Worm (Caenorhabditis elegans) whole organism, L4/young adult: ENCODE data around the gene F44B9.5.
A peak's percentile ranks its signal among the peaks of the same experiment; 100 is the strongest.

Source experiments
- W03F9.2 ChIP-seq: fragments of 150-350 bp; optimal IDR thresholded peaks from 2 replicates; lab custom pipeline; 2014; ENCODE audit warnings: missing biosample characterization, missing genetic modification characterization
- dao-5 ChIP-seq: sonication (generic microtip); optimal IDR thresholded peaks from 2 replicates; lab custom pipeline; 2016; ENCODE audit warnings: missing genotype, missing genetic modification characterization, moderate library complexity, missing compliant biosample characterization
- him-1 ChIP-seq: sonication (generic microtip); optimal IDR thresholded peaks from 2 replicates; lab custom pipeline; 2016; ENCODE audit warnings: missing genotype, missing genetic modification reagents, missing genetic modification characterization, missing compliant biosample characterization

Gene F44B9.5

ce11 chrIII:8033534-8033933, 17.2 kb upstream of the F44B9.5 start, which contains the start of gene F44B9.10:
TSS of gene F44B9.10 (minus strand) at chrIII:8033634.
- TF ChIP-seq dao-5 (tag; lab: Kevin White, UChicago) (no peak), W03F9.2 (no peak), him-1 (tag; lab: Kevin White, UChicago) (no peak)

- TF ChIP-seq W03F9.2 (no peak), dao-5 (tag; lab: Kevin White, UChicago) (no peak), him-1 (tag; lab: Kevin White, UChicago) (no peak)
Observed at ce11 chrIII:8030963-8031362, 14.6 kb upstream of the F44B9.5 start, which contains the start of gene F44B9.9. TSS of gene F44B9.9 (minus strand) at chrIII:8031063.

- TF ChIP-seq dao-5 (tag; lab: Kevin White, UChicago) (no peak), W03F9.2 (peak; percentile 29)
Observed at ce11 chrIII:8029487-8029886, 13.1 kb upstream of the F44B9.5 start, which contains the start of gene F44B9.8. TSS of gene F44B9.8 (minus strand) at chrIII:8029649.

DNA sequence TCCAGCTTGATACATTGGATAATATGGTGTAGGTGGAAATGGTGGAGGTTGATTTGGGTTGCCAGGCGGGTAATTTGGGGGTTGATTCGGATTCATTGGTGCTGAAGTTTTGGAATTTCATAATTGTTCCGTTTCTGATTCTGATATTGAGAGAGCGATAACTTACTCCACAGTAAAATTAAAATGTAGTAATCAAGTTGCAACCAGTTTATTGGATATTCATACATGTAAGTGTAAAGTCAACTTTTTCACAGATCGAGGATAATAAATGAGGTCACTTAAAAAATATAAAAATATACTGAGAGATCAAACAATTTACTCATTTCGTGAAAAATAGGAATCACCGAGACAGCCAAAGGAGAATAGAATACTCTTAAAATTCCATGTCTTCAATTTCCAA, 11.6 kb upstream of the F44B9.5 start, which contains the start of gene mdt-30:
mdt-30 (minus strand) TSS at position 101 of the 400 bp plus-strand sequence.
- TF ChIP-seq W03F9.2 = no peak
- no peak for TF ChIP-seq him-1 (tag; lab: Kevin White, UChicago)
- no peak for TF ChIP-seq dao-5 (tag; lab: Kevin White, UChicago)

DNA sequence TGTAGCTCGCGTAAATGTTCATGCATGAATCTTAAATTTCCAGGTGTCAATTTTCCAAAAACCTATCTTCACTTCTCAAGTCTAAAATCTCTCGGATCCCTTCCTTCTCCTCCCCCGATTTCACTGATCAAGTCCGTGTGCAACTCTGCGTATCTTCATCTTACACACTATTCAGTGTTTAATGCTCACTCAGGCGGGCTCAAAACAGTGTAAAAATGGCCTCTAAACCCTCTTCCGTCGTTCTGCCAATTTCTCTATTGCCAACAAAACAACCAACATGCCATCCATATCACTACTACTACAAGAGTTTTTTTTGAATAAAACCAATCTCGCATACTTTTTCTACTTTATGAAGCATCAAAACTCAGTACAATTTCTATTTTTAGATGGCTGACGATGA, 5.7 kb upstream of the F44B9.5 start, which contains the start of gene F44B9.2:
F44B9.2 (plus strand) TSS at position 387 of the 400 bp plus-strand sequence.
- TF ChIP-seq W03F9.2 (no peak), dao-5 (tag; lab: Kevin White, UChicago) (no peak), him-1 (tag; lab: Kevin White, UChicago) (no peak)

- TF ChIP-seq dao-5 (tag; lab: Kevin White, UChicago) = no peak
- TF ChIP-seq him-1 (tag; lab: Kevin White, UChicago) = no peak
- TF ChIP-seq W03F9.2 = peak; percentile 72
Observed at ce11 chrIII:8020823-8021332, 4.5 kb upstream of the F44B9.5 start, which contains the start of gene lin-36. TSS of gene lin-36 (minus strand) at chrIII:8020873.

- TF ChIP-seq dao-5 (tag; lab: Kevin White, UChicago) = no peak
- no peak for TF ChIP-seq W03F9.2
- TF ChIP-seq him-1 (tag; lab: Kevin White, UChicago) = no peak
Observed at ce11 chrIII:8017053-8017452, 715 bp upstream of the F44B9.5 start.

DNA sequence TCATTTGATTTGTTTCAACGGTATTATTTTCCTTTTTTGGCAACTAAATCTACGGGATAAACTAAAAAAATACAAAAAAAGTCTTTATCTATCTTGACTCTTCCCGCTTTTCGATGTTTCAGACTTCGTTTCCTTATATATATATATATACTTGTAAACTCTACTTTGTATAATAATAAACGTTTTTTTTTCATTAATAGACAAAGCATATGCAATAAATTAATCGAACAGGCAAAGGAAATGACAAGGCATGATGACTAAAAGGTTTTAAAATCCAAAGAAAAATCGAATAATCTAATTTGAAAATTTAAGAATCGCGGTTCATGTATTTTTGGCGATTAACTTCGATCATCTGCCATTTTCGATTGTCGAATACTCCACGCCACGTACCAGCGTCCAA, 2.8 kb downstream of the F44B9.5 start:
- TF ChIP-seq dao-5 (tag; lab: Kevin White, UChicago) (no peak), W03F9.2 (no peak), him-1 (tag; lab: Kevin White, UChicago) (no peak)

ce11 chrIII:8010260-8010822, 6.0 kb downstream of the F44B9.5 start, which contains the start of gene cit-1.2:
TSS of gene cit-1.2 (plus strand) at chrIII:8010772.
- no peak for TF ChIP-seq him-1 (tag; lab: Kevin White, UChicago)
- no peak for TF ChIP-seq W03F9.2
- TF ChIP-seq dao-5 (tag; lab: Kevin White, UChicago) = no peak

DNA sequence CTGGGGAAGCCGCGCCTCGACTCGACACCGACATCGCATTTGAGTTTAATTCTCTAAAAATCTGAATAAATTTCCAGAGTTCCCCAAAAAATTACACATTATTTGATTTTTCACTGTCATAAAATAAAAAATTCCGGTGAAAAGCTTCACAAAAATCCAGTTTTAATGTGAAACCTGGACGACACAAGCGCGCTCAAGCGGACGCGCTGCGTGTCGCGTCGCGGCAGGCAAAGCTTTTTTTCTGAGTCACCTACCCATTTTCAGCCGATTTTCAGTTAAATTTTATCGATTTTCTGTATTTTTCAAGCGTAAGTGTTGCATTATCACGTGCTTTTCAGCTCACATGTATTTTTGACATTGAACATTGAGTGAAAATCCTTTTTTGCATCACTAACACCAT, 6.6 kb downstream of the F44B9.5 start, which contains the start of gene cit-1.1:
cit-1.1 (minus strand) TSS at position 53 of the 400 bp plus-strand sequence.
- TF ChIP-seq him-1 (tag; lab: Kevin White, UChicago) (no peak), dao-5 (tag; lab: Kevin White, UChicago) (no peak), W03F9.2 (peak; percentile 27)

DNA sequence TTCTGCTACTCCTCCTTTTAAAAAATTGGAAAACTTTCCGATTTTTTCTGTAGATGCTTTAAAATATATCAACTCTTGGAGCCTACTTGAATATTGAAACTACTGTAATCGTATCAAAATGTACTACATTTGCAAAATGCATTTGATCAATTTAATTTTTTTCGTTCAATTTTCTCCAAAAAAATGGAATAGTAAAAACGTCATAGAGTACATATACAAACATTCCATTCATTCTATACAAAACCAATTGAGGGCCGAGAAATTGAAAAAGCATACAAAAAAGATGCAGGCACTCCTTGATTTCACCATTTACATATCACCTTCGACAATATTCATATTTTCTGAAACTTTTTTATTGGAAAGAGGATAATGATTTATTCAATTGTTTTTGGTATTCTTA, 12.2 kb downstream of the F44B9.5 start, which contains the start of gene C06G4.6:
C06G4.6 (plus strand) TSS at position 301 of the 400 bp plus-strand sequence.
- no peak for TF ChIP-seq W03F9.2
- TF ChIP-seq dao-5 (tag; lab: Kevin White, UChicago) = no peak
- no peak for TF ChIP-seq him-1 (tag; lab: Kevin White, UChicago)

DNA sequence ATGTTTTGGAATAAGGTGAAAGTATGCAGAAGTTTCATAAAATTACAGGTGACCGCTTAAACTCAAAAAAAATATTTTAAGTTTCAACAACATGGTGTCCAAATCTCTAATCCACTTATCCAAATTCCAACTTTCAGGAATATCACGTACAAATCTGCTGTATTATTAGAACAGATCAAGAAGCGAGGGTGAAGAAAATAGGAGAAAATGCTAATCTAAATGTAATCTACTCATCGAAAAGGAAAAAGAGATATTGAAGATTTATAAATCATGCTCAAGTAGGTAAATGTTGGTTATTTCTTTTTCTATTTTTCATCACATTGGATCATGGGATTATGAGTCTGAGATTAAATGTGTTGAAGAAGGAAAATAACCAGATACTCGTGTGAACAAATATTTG, 14.8 kb downstream of the F44B9.5 start:
- TF ChIP-seq dao-5 (tag; lab: Kevin White, UChicago) (no peak), W03F9.2 (no peak), him-1 (tag; lab: Kevin White, UChicago) (no peak)

DNA sequence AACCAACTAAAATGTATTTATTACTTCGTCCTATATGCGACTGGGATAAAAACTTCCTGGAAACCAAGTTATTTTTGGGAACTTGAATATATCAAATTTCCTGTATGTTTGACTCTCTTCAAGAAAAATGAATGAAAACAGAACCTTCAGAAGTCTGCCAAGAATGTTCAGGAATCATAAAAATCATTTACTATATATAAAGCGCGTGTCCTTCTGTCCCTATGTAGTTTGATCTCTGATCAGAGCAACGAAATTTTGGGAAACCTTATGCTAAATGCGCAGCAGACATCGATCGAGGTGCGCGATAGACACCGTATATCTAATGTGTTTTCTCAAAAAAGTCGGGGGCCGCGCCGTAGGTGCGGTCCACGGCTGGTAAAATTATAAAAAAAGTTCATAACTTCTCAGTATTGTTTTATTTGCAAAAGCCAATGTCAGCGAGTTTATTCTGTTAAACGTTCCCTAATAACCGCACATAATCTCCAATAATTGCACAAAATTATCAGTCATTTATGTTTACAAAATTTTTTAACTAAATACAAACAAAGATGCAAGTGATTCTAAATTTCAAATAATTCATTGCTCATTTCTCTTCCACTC, 18.8 kb downstream of the F44B9.5 start:
- TF ChIP-seq him-1 (tag; lab: Kevin White, UChicago) (no peak), dao-5 (tag; lab: Kevin White, UChicago) (no peak), W03F9.2 (no peak)

DNA sequence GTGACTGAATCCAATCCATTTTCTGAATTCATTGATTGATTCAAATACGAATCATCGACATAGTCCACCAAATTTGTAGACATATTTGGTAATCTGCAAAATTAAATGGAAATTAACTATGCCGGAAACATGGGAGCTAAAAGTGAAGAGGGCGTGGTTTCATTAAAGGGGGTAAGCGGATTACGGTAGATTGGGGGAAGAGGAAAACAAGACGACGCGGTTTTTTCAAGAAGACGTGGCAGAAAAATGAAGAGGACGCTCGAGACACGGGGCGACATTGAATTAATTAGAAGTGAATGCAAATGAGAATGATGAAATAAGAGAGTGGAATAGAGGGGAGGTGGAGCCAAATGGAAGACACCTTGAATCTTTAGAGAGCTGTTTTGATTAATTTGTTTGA, 20.0 kb downstream of the F44B9.5 start, which contains the start of gene npr-17:
npr-17 (minus strand) TSS at position 101 of the 400 bp plus-strand sequence.
- TF ChIP-seq W03F9.2 = no peak
- TF ChIP-seq dao-5 (tag; lab: Kevin White, UChicago) = no peak
- no peak for TF ChIP-seq him-1 (tag; lab: Kevin White, UChicago)
